Worm (Caenorhabditis elegans) whole organism, L4 larva: ENCODE measurements around the gene mdh-1.

Experiments used
- F49E8.2 ChIP-seq: sonication (generic microtip); optimal IDR thresholded peaks from 2 replicates; lab custom pipeline; 2016; ENCODE audit warnings: missing compliant biosample characterization, mild to moderate bottlenecking, missing genetic modification characterization, borderline replicate concordance
- T20F7.1 ChIP-seq: fragments of 200-800 bp; sonication (Bioruptor generic); optimal IDR thresholded peaks from 2 replicates; lab custom pipeline; 2018; ENCODE audit warnings: mild to moderate bottlenecking, missing genetic modification characterization, missing compliant biosample characterization
- T26A8.4 ChIP-seq: fragments of 200-800 bp; sonication (Bioruptor generic); IDR thresholded peaks from 2 replicates; pipeline ENCODE4 v1.3.6; 2022; ENCODE audit warnings: missing genetic modification characterization, missing compliant biosample characterization
- Y48G9A.11 ChIP-seq: fragments of 200-800 bp; sonication (Bioruptor generic); IDR thresholded peaks from 2 replicates; pipeline ENCODE4 v1.3.6; 2022; ENCODE audit warnings: missing genetic modification reagents, missing genetic modification characterization, missing compliant biosample characterization
- Y75B8A.6 ChIP-seq: fragments of 200-800 bp; sonication (Bioruptor generic); IDR thresholded peaks from 2 replicates; pipeline ENCODE4 v1.3.6; 2022; ENCODE audit warnings: missing genetic modification reagents, missing genetic modification characterization, missing compliant biosample characterization
- ZK337.2 ChIP-seq: fragments of 200-800 bp; sonication (Bioruptor generic); IDR thresholded peaks from 2 replicates; pipeline ENCODE4 v1.3.6; 2022; ENCODE audit warnings: missing genetic modification reagents, missing genetic modification characterization, missing compliant biosample characterization
- ZK546.5 ChIP-seq, 2 experiments: sonication (generic microtip); optimal IDR thresholded peaks; 2 replicates each; lab custom pipeline; 2017; ENCODE audit warnings: missing biosample characterization in 2 of 2, missing genetic modification characterization in 2 of 2
- ama-1 ChIP-seq: fragments of 150-350 bp; optimal IDR thresholded peaks from 2 replicates; lab custom pipeline; 2014; ENCODE audit warnings: inconsistent platforms, mixed read lengths
- ceh-20 ChIP-seq: fragments of 200-800 bp; sonication (Bioruptor generic); IDR thresholded peaks from 2 replicates; pipeline ENCODE4 v1.3.6; 2022; ENCODE audit warnings: missing genetic modification reagents, missing genetic modification characterization, missing compliant biosample characterization
- ceh-28 ChIP-seq: fragments of 150-350 bp; optimal IDR thresholded peaks from 2 replicates; lab custom pipeline; 2014; ENCODE audit warnings: missing biosample characterization, missing genetic modification reagents, missing genetic modification characterization
- ceh-82 ChIP-seq: sonication (generic microtip); optimal IDR thresholded peaks from 2 replicates; lab custom pipeline; 2017; ENCODE audit warnings: missing biosample characterization, missing genetic modification characterization
- ces-1 ChIP-seq: fragments of 150-350 bp; sonication (generic microtip); optimal IDR thresholded peaks from 4 replicates; lab custom pipeline; 2014; ENCODE audit warnings: missing biosample characterization, missing genetic modification reagents, missing genetic modification characterization
- cey-2 ChIP-seq: sonication (generic microtip); optimal IDR thresholded peaks from 3 replicates; lab custom pipeline; 2017; ENCODE audit warnings: missing genetic modification characterization, mild to moderate bottlenecking, missing compliant biosample characterization, antibody characterized with exemption, borderline replicate concordance; ENCODE audit not compliant: insufficient read depth
- ctbp-1 ChIP-seq: fragments of 200-800 bp; sonication (Bioruptor generic); IDR thresholded peaks from 2 replicates; pipeline ENCODE4 v1.3.6; 2022; ENCODE audit warnings: missing genetic modification reagents, missing genetic modification characterization, missing compliant biosample characterization
- daf-12 ChIP-seq: fragments of 150-350 bp; optimal IDR thresholded peaks from 2 replicates; lab custom pipeline; 2014; ENCODE audit warnings: missing biosample characterization, missing genetic modification reagents, missing genetic modification characterization
- daf-19 ChIP-seq: fragments of 200-800 bp; sonication (Bioruptor generic); conservative IDR thresholded peaks from 2 replicates; pipeline ENCODE4 v1.3.6; 2022; ENCODE audit warnings: missing genetic modification characterization, missing compliant biosample characterization
- daf-8 ChIP-seq: fragments of 200-800 bp; sonication (Bioruptor generic); IDR thresholded peaks from 2 replicates; pipeline ENCODE4 v1.3.6; 2022; ENCODE audit warnings: missing genetic modification characterization, missing compliant biosample characterization
- dmd-6 ChIP-seq: fragments of 200-800 bp; sonication (Bioruptor generic); IDR thresholded peaks from 2 replicates; pipeline ENCODE4 v1.3.6; 2022; ENCODE audit warnings: missing genetic modification reagents, missing genetic modification characterization, missing compliant biosample characterization
- egl-27 ChIP-seq: sonication (generic microtip); optimal IDR thresholded peaks from 3 replicates; lab custom pipeline; 2017; ENCODE audit warnings: missing biosample characterization, missing genetic modification reagents, missing genetic modification characterization
- fkh-10 ChIP-seq: fragments of 150-350 bp; optimal IDR thresholded peaks from 2 replicates; lab custom pipeline; 2014; ENCODE audit warnings: missing biosample characterization, missing genetic modification reagents, missing genetic modification characterization
- hif-1 ChIP-seq, 2 experiments: sonication (generic microtip); optimal IDR thresholded peaks; 2 replicates each; lab custom pipeline; 2016 to 2017; ENCODE audit warnings: missing compliant biosample characterization in 2 of 2, missing genetic modification characterization in 2 of 2, missing genetic modification reagents in 2 of 2, missing genotype in 2 of 2, mild to moderate bottlenecking in 1 of 2
- hlh-30 ChIP-seq: sonication (generic microtip); optimal IDR thresholded peaks from 2 replicates; lab custom pipeline; 2017; ENCODE audit warnings: antibody characterized with exemption, mild to moderate bottlenecking, missing genetic modification characterization, missing compliant biosample characterization; ENCODE audit not compliant: insufficient read depth
- hmg-1.1 ChIP-seq: fragments of 200-800 bp; sonication (Bioruptor generic); IDR thresholded peaks from 2 replicates; pipeline ENCODE4 v1.3.6; 2022; ENCODE audit warnings: missing genetic modification reagents, missing genetic modification characterization, missing compliant biosample characterization
- lin-1 ChIP-seq: fragments of 200-800 bp; sonication (Bioruptor generic); IDR thresholded peaks from 2 replicates; pipeline ENCODE4 v1.3.6; 2022; ENCODE audit warnings: missing genetic modification reagents, missing genetic modification characterization, missing compliant biosample characterization
- lin-38 ChIP-seq: fragments of 200-800 bp; sonication (Bioruptor generic); IDR thresholded peaks from 2 replicates; pipeline ENCODE4 v1.3.6; 2022; ENCODE audit warnings: missing genetic modification reagents, missing genetic modification characterization, missing compliant biosample characterization
- lin-39 ChIP-seq: fragments of 150-350 bp; optimal IDR thresholded peaks from 2 replicates; lab custom pipeline; 2014; ENCODE audit warnings: missing biosample characterization, missing genetic modification reagents, missing genetic modification characterization
- lir-3 ChIP-seq: sonication (generic microtip); optimal IDR thresholded peaks from 2 replicates; lab custom pipeline; 2016; ENCODE audit warnings: mild to moderate bottlenecking, missing genetic modification characterization, missing compliant biosample characterization
- mxl-3 ChIP-seq: fragments of 200-800 bp; sonication (Bioruptor generic); optimal IDR thresholded peaks from 2 replicates; lab custom pipeline; 2018; ENCODE audit warnings: mild to moderate bottlenecking, missing genetic modification characterization, missing compliant biosample characterization
- nhr-10 ChIP-seq: fragments of 150-350 bp; optimal IDR thresholded peaks from 2 replicates; lab custom pipeline; 2014; ENCODE audit warnings: missing biosample characterization, missing genetic modification characterization
- nhr-111 ChIP-seq: fragments of 200-800 bp; sonication (Bioruptor generic); optimal IDR thresholded peaks from 2 replicates; lab custom pipeline; 2018; ENCODE audit warnings: mild to moderate bottlenecking, missing genetic modification characterization, missing compliant biosample characterization
- nhr-41 ChIP-seq: fragments of 200-800 bp; sonication (Bioruptor generic); IDR thresholded peaks from 2 replicates; pipeline ENCODE4 v1.3.6; 2022; ENCODE audit warnings: missing genetic modification reagents, missing genetic modification characterization, missing compliant biosample characterization
- nhr-42 ChIP-seq: fragments of 200-800 bp; sonication (Bioruptor generic); IDR thresholded peaks from 2 replicates; pipeline ENCODE4 v1.3.6; 2022; ENCODE audit warnings: missing genetic modification characterization, missing compliant biosample characterization
- nhr-48 ChIP-seq: sonication (generic microtip); optimal IDR thresholded peaks from 2 replicates; lab custom pipeline; 2016; ENCODE audit warnings: mild to moderate bottlenecking, missing genetic modification characterization, missing compliant biosample characterization
- nhr-6 ChIP-seq: fragments of 150-350 bp; optimal IDR thresholded peaks from 2 replicates; lab custom pipeline; 2014; ENCODE audit warnings: missing biosample characterization, missing genetic modification characterization
- nhr-76 ChIP-seq: fragments of 150-350 bp; optimal IDR thresholded peaks from 2 replicates; lab custom pipeline; 2014; ENCODE audit warnings: missing biosample characterization, missing genetic modification characterization
- php-3 ChIP-seq: fragments of 200-800 bp; sonication (Bioruptor generic); IDR thresholded peaks from 2 replicates; pipeline ENCODE4 v1.3.6; 2022; ENCODE audit warnings: missing genetic modification reagents, missing genetic modification characterization, missing compliant biosample characterization
- pqm-1 ChIP-seq: sonication (generic microtip); optimal IDR thresholded peaks from 2 replicates; lab custom pipeline; 2017; ENCODE audit warnings: missing biosample characterization, missing genetic modification characterization
- saeg-2 ChIP-seq: fragments of 200-800 bp; sonication (Bioruptor generic); IDR thresholded peaks from 2 replicates; pipeline ENCODE4 v1.3.6; 2022; ENCODE audit warnings: missing genetic modification reagents, missing genetic modification characterization, missing compliant biosample characterization
- sdz-12 ChIP-seq: fragments of 200-800 bp; sonication (Bioruptor generic); optimal IDR thresholded peaks from 2 replicates; lab custom pipeline; 2018; ENCODE audit warnings: mild to moderate bottlenecking, missing genetic modification characterization, missing compliant biosample characterization
- skn-1 ChIP-seq: fragments of 150-350 bp; optimal IDR thresholded peaks from 2 replicates; lab custom pipeline; 2014; ENCODE audit warnings: missing biosample characterization, missing genetic modification characterization
- snpc-1.2 ChIP-seq: fragments of 200-800 bp; sonication (Bioruptor generic); IDR thresholded peaks from 2 replicates; pipeline ENCODE4 v1.3.6; 2022; ENCODE audit warnings: missing genetic modification reagents, missing genetic modification characterization, missing compliant biosample characterization
- snpc-4 ChIP-seq: fragments of 150-350 bp; optimal IDR thresholded peaks from 2 replicates; lab custom pipeline; 2014; ENCODE audit warnings: missing biosample characterization, missing genetic modification characterization
- spr-1 ChIP-seq: sonication (generic microtip); optimal IDR thresholded peaks from 2 replicates; lab custom pipeline; 2016; ENCODE audit warnings: mild to moderate bottlenecking, missing genetic modification characterization, missing compliant biosample characterization
- spr-3 ChIP-seq: fragments of 200-800 bp; sonication (Bioruptor generic); optimal IDR thresholded peaks from 2 replicates; lab custom pipeline; 2018; ENCODE audit warnings: mild to moderate bottlenecking, missing genetic modification characterization, missing compliant biosample characterization
- tag-97 ChIP-seq: fragments of 200-800 bp; sonication (Bioruptor generic); IDR thresholded peaks from 2 replicates; pipeline ENCODE4 v1.3.6; 2022; ENCODE audit warnings: missing genetic modification characterization, missing compliant biosample characterization
- unc-130 ChIP-seq: sonication (generic microtip); optimal IDR thresholded peaks from 2 replicates; lab custom pipeline; 2016; ENCODE audit warnings: missing genetic modification reagents, missing genetic modification characterization, missing compliant biosample characterization
- vab-7 ChIP-seq: fragments of 200-800 bp; sonication (Bioruptor generic); IDR thresholded peaks from 2 replicates; pipeline ENCODE4 v1.3.6; 2022; ENCODE audit warnings: missing genetic modification reagents, missing genetic modification characterization, missing compliant biosample characterization
- zfp-3 ChIP-seq: fragments of 200-800 bp; sonication (Bioruptor generic); conservative IDR thresholded peaks from 2 replicates; pipeline ENCODE4 v1.3.6; 2022; ENCODE audit warnings: missing genetic modification reagents, missing genetic modification characterization, missing compliant biosample characterization
- ztf-11 ChIP-seq: fragments of 150-350 bp; optimal IDR thresholded peaks from 2 replicates; lab custom pipeline; 2014; ENCODE audit warnings: missing biosample characterization, missing genetic modification characterization

The mdh-1 gene

ce11 chrV:6517305-6518224 is 1.2 kb upstream of the mdh-1 start (continued):
- TF ChIP-seq nhr-6 (tag; lab: Kevin White, UChicago), result peak; percentile 64
- no peak for TF ChIP-seq nhr-111 (GFP tag; lab: Kevin White, UChicago)
- TF ChIP-seq egl-27 (tag; lab: Kevin White, UChicago), result no peak
- TF ChIP-seq snpc-1.2 (GFP tag; lab: Robert Waterston, UW), result no peak
- TF ChIP-seq fkh-10, result no peak
- peak; percentile 47 for TF ChIP-seq cey-2 (tag; lab: Kevin White, UChicago)
- no peak for TF ChIP-seq tag-97
- no peak for TF ChIP-seq vab-7 (GFP tag; lab: Robert Waterston, UW)
- no peak for TF ChIP-seq lin-1 (GFP tag; lab: Robert Waterston, UW)
- TF ChIP-seq ZK337.2 (GFP tag; lab: Robert Waterston, UW), result no peak
- TF ChIP-seq T20F7.1 (GFP tag; lab: Kevin White, UChicago), result no peak
- no peak for TF ChIP-seq snpc-4 (tag; lab: Kevin White, UChicago)
- TF ChIP-seq ceh-28, result no peak
- no peak for TF ChIP-seq daf-8
- TF ChIP-seq nhr-42 (GFP tag; lab: Robert Waterston, UW), result no peak
- TF ChIP-seq T26A8.4 (GFP tag; lab: Robert Waterston, UW), result no peak
- no peak for TF ChIP-seq sdz-12 (GFP tag; lab: Kevin White, UChicago)
- 0 out of 2 replicates have a peak, but pooled peaks have one; percentile 21 for TF ChIP-seq ctbp-1 (GFP tag; lab: Robert Waterston, UW)
- TF ChIP-seq F49E8.2 (tag; lab: Kevin White, UChicago), result no peak
- TF ChIP-seq daf-12 (tag; lab: Kevin White, UChicago), result no peak
- TF ChIP-seq skn-1 (tag; lab: Kevin White, UChicago), result no peak
- TF ChIP-seq hmg-1.1 (GFP tag; lab: Robert Waterston, UW), result no peak
- TF ChIP-seq ceh-82 (tag; lab: Kevin White, UChicago), result no peak
- no peak for TF ChIP-seq saeg-2 (GFP tag; lab: Robert Waterston, UW)
- TF ChIP-seq hlh-30 (tag; lab: Kevin White, UChicago), result peak; percentile 93
- peak; percentile 47 for TF ChIP-seq mxl-3 (GFP tag; lab: Kevin White, UChicago)
- no peak for TF ChIP-seq spr-3 (GFP tag; lab: Kevin White, UChicago)
- no peak for TF ChIP-seq Y75B8A.6 (GFP tag; lab: Robert Waterston, UW)
- no peak for TF ChIP-seq nhr-41 (GFP tag; lab: Robert Waterston, UW)
- no peak for TF ChIP-seq lin-38 (GFP tag; lab: Robert Waterston, UW)
- peak; percentile 88 for TF ChIP-seq ama-1 (lab: Kevin White, UChicago)
- TF ChIP-seq ZK546.5 (tag; optimal IDR thresholded peaks at IDR 0.05; lab: Kevin White, UChicago), result no peak
- TF ChIP-seq nhr-76 (tag; lab: Kevin White, UChicago), result no peak
- no peak for TF ChIP-seq ztf-11 (tag; lab: Kevin White, UChicago)
- TF ChIP-seq nhr-48 (tag; lab: Kevin White, UChicago), result peak; percentile 35
- peak; percentile 40 for TF ChIP-seq dmd-6 (GFP tag; lab: Robert Waterston, UW)
- no peak for TF ChIP-seq lir-3 (tag; lab: Kevin White, UChicago)
- no peak for TF ChIP-seq Y48G9A.11 (GFP tag; lab: Robert Waterston, UW)
- peak; percentile 56; the same call in 1 of the 2 replicates for TF ChIP-seq ceh-20 (GFP tag; lab: Robert Waterston, UW)
- no peak for TF ChIP-seq pqm-1 (tag; lab: Kevin White, UChicago)
- TF ChIP-seq spr-1 (tag; lab: Kevin White, UChicago), result no peak
- TF ChIP-seq nhr-10 (tag; lab: Kevin White, UChicago), result no peak
- TF ChIP-seq unc-130 (GFP tag; lab: Kevin White, UChicago), result no peak
- peak; percentile 85 to 99 for TF ChIP-seq hif-1 (tag; optimal IDR thresholded peaks at IDR 0.05; lab: Kevin White, UChicago)
- TF ChIP-seq php-3 (GFP tag; lab: Robert Waterston, UW), result 0 out of 2 replicates have a peak, but pooled peaks have one; percentile 18
- TF ChIP-seq daf-19 (GFP tag; lab: Robert Waterston, UW), result no peak
- TF ChIP-seq lin-39 (tag; lab: Kevin White, UChicago), result no peak
- no peak for TF ChIP-seq ces-1 (GFP tag; lab: Kevin White, UChicago)
- no peak for TF ChIP-seq zfp-3
